Fruit fly (Drosophila melanogaster): ENCODE measurements around the gene CG18418.
A peak's percentile ranks its signal among the peaks of the same experiment; 100 is the strongest.

DNA sequence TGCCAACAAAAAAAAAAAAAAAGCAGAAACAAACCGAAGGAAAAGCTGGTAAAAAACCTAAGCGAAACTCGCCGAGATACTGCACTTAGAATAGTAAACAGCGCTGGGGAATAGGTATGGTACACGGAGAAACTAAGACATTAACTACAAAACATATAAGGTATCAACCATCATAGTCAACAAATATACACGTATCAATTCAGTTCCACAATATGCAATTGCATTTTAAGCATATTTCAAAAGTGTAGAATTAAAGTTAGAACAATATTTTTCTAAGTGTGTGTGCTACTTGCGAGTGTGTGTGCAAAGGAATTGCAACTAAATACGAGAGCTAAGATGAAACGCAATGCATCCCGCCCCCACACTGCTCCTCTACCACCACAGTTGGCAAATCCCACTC is 18.0 kb upstream of the CG18418 start:
- TF ChIP-seq CG14655 (GFP tag; optimal IDR thresholded peaks at IDR 0.05) (peak; percentile 93), CG34367 (tag; optimal IDR thresholded peaks at IDR 0.05) (peak; percentile 44), CG4496 (GFP tag; IDR thresholded peaks at IDR 0.05) (peak; percentile 92), Pif1B (GFP tag; optimal IDR thresholded peaks at IDR 0.05) (peak; percentile 54), D1 (tag; optimal IDR thresholded peaks at IDR 0.05) (no peak), EcR (GFP tag; optimal IDR thresholded peaks at IDR 0.05) (no peak), CG32121 (GFP tag; IDR thresholded peaks at IDR 0.05) (peak; percentile 66), fd96Ca (GFP tag; IDR thresholded peaks at IDR 0.05) (peak; percentile 87)
